Worm (Caenorhabditis elegans) whole organism, L1 larva: ENCODE measurements around the gene F01D5.1.

Experiments
- C34B4.2 ChIP-seq: sonication (generic microtip); optimal IDR thresholded peaks from 2 replicates; lab custom pipeline; 2017; ENCODE audit warnings: mild to moderate bottlenecking, missing genetic modification characterization, missing compliant biosample characterization
- F16B12.6 ChIP-seq: fragments of 150-350 bp; optimal IDR thresholded peaks from 2 replicates; lab custom pipeline; 2014; ENCODE audit warnings: missing biosample characterization, missing genetic modification characterization
- Y116A8C.19 ChIP-seq: sonication (generic microtip); optimal IDR thresholded peaks from 2 replicates; lab custom pipeline; 2016; ENCODE audit warnings: missing compliant biosample characterization, missing genetic modification characterization, borderline replicate concordance
- aha-1 ChIP-seq: fragments of 150-350 bp; optimal IDR thresholded peaks from 2 replicates; lab custom pipeline; 2014; ENCODE audit warnings: missing biosample characterization, missing genetic modification characterization
- aly-2 ChIP-seq: fragments of 150-350 bp; optimal IDR thresholded peaks from 2 replicates; lab custom pipeline; 2014; ENCODE audit warnings: missing biosample characterization, missing genetic modification characterization
- blmp-1 ChIP-seq: fragments of 150-350 bp; optimal IDR thresholded peaks from 2 replicates; lab custom pipeline; 2014; ENCODE audit warnings: missing biosample characterization, missing genetic modification characterization
- ceh-63 ChIP-seq: fragments of 200-800 bp; sonication (Bioruptor generic); optimal IDR thresholded peaks from 2 replicates; lab custom pipeline; 2018; ENCODE audit warnings: mild to moderate bottlenecking, missing genetic modification characterization, missing compliant biosample characterization
- ceh-8 ChIP-seq: fragments of 200-800 bp; sonication (Bioruptor generic); optimal IDR thresholded peaks from 2 replicates; lab custom pipeline; 2018; ENCODE audit warnings: mild to moderate bottlenecking, missing genetic modification characterization, moderate library complexity, missing compliant biosample characterization
- ceh-82 ChIP-seq, 3 experiments: fragments of 150-350 bp in 1 of 3; sonication (generic microtip) in 2 of 3; optimal IDR thresholded peaks; 2 replicates each; lab custom pipeline; 2014 to 2017; ENCODE audit warnings: missing biosample characterization in 3 of 3, missing genetic modification characterization in 3 of 3
- ceh-88 ChIP-seq: fragments of 200-800 bp; sonication (Bioruptor generic); IDR thresholded peaks from 2 replicates; pipeline ENCODE4 v1.3.6; 2022; ENCODE audit warnings: missing genetic modification characterization, missing compliant biosample characterization
- ceh-90 ChIP-seq: sonication (generic microtip); optimal IDR thresholded peaks from 2 replicates; lab custom pipeline; 2016; ENCODE audit warnings: missing genetic modification characterization, missing compliant biosample characterization
- dpl-1 ChIP-seq, 3 experiments: fragments of 150-350 bp in 2 of 3; sonication (generic microtip) in 1 of 3; optimal IDR thresholded peaks; 2 replicates each; lab custom pipeline; 2014 to 2017; ENCODE audit warnings: missing biosample characterization in 3 of 3, missing genetic modification characterization in 3 of 3, missing genetic modification reagents in 3 of 3
- dsc-1 ChIP-seq: sonication (generic microtip); optimal IDR thresholded peaks from 2 replicates; lab custom pipeline; 2016; ENCODE audit warnings: mild to moderate bottlenecking, missing genetic modification characterization, missing compliant biosample characterization
- efl-1 ChIP-seq, 4 experiments: fragments of 150-350 bp; optimal IDR thresholded peaks in 3 of 4; peaks in 1 of 4; 1 replicate in 1 of 4; 2 replicates in 3 of 4; lab custom pipeline; 2014; ENCODE audit warnings: missing biosample characterization in 2 of 4, missing genetic modification characterization in 2 of 4, missing genetic modification reagents in 2 of 4
- efl-3 ChIP-seq: fragments of 200-800 bp; sonication (Bioruptor generic); optimal IDR thresholded peaks from 2 replicates; lab custom pipeline; 2018; ENCODE audit warnings: mild to moderate bottlenecking, missing genetic modification characterization, missing compliant biosample characterization
- egl-13 ChIP-seq: sonication (generic microtip); optimal IDR thresholded peaks from 2 replicates; lab custom pipeline; 2016; ENCODE audit warnings: missing genotype, missing genetic modification reagents, missing genetic modification characterization, missing compliant biosample characterization
- ets-5 ChIP-seq: fragments of 200-800 bp; sonication (Bioruptor generic); IDR thresholded peaks from 2 replicates; pipeline ENCODE4 v1.3.6; 2022; ENCODE audit warnings: missing genetic modification characterization, missing compliant biosample characterization
- fkh-10 ChIP-seq: sonication (generic microtip); optimal IDR thresholded peaks from 2 replicates; lab custom pipeline; 2017; ENCODE audit warnings: missing biosample characterization, missing genetic modification reagents, missing genetic modification characterization
- fkh-4 ChIP-seq: sonication (generic microtip); optimal IDR thresholded peaks from 2 replicates; lab custom pipeline; 2016; ENCODE audit warnings: missing compliant biosample characterization, missing genetic modification characterization, borderline replicate concordance
- fos-1 ChIP-seq: fragments of 150-350 bp; optimal IDR thresholded peaks from 2 replicates; lab custom pipeline; 2014; ENCODE audit warnings: missing biosample characterization, missing genetic modification characterization
- hlh-17 ChIP-seq: fragments of 200-800 bp; sonication (Bioruptor generic); optimal IDR thresholded peaks from 2 replicates; lab custom pipeline; 2018; ENCODE audit warnings: missing genetic modification characterization, mild to moderate bottlenecking, missing compliant biosample characterization, moderate library complexity, borderline replicate concordance
- hpl-2 ChIP-seq: fragments of 150-350 bp; optimal IDR thresholded peaks from 2 replicates; lab custom pipeline; 2014; ENCODE audit warnings: missing biosample characterization, missing genetic modification reagents, missing genetic modification characterization
- irx-1 ChIP-seq: sonication (generic microtip); optimal IDR thresholded peaks from 2 replicates; lab custom pipeline; 2016; ENCODE audit warnings: missing genetic modification characterization, missing compliant biosample characterization
- isw-1 ChIP-seq: fragments of 200-800 bp; sonication (Bioruptor generic); IDR thresholded peaks from 2 replicates; pipeline ENCODE4 v1.3.6; 2022; ENCODE audit warnings: missing genetic modification characterization, missing compliant biosample characterization
- lin-13 ChIP-seq: fragments of 150-350 bp; optimal IDR thresholded peaks from 2 replicates; lab custom pipeline; 2014; ENCODE audit warnings: missing biosample characterization, missing genetic modification reagents, missing genetic modification characterization
- lin-15B ChIP-seq: fragments of 150-350 bp; sonication (generic microtip); optimal IDR thresholded peaks from 3 replicates; lab custom pipeline; 2014; ENCODE audit warnings: missing biosample characterization, missing genetic modification characterization
- lin-39 ChIP-seq: fragments of 150-350 bp; optimal IDR thresholded peaks from 2 replicates; lab custom pipeline; 2014; ENCODE audit warnings: missing biosample characterization, missing genetic modification reagents, missing genetic modification characterization
- lir-3 ChIP-seq: sonication (generic microtip); optimal IDR thresholded peaks from 2 replicates; lab custom pipeline; 2016; ENCODE audit warnings: mild to moderate bottlenecking, missing genetic modification characterization, moderate library complexity, missing compliant biosample characterization; ENCODE audit not compliant: poor library complexity
- lsy-2 ChIP-seq, 2 experiments: fragments of 150-350 bp; optimal IDR thresholded peaks; 2 replicates each; lab custom pipeline; 2014; ENCODE audit warnings: missing biosample characterization in 2 of 2, missing genetic modification characterization in 2 of 2
- mab-9 ChIP-seq: fragments of 200-800 bp; sonication (Bioruptor generic); IDR thresholded peaks from 2 replicates; pipeline ENCODE4 v1.3.6; 2022; ENCODE audit warnings: missing genetic modification reagents, missing genetic modification characterization, missing compliant biosample characterization
- mef-2 ChIP-seq: fragments of 150-350 bp; optimal IDR thresholded peaks from 2 replicates; lab custom pipeline; 2014; ENCODE audit warnings: missing biosample characterization, missing genetic modification characterization
- nhr-237 ChIP-seq: fragments of 150-350 bp; optimal IDR thresholded peaks from 2 replicates; lab custom pipeline; 2014; ENCODE audit warnings: missing biosample characterization, missing genetic modification characterization
- nhr-28 ChIP-seq: fragments of 150-350 bp; optimal IDR thresholded peaks from 2 replicates; lab custom pipeline; 2014; ENCODE audit warnings: missing biosample characterization, missing genetic modification characterization
- nhr-47 ChIP-seq: sonication (generic microtip); optimal IDR thresholded peaks from 2 replicates; lab custom pipeline; 2016; ENCODE audit warnings: mild to moderate bottlenecking, missing genetic modification characterization, moderate library complexity, missing compliant biosample characterization
- nhr-71 ChIP-seq: sonication (generic microtip); optimal IDR thresholded peaks from 2 replicates; lab custom pipeline; 2016; ENCODE audit warnings: mild to moderate bottlenecking, missing genetic modification characterization, moderate library complexity, missing compliant biosample characterization
- nhr-77 ChIP-seq: fragments of 150-350 bp; optimal IDR thresholded peaks from 2 replicates; lab custom pipeline; 2014; ENCODE audit warnings: missing biosample characterization, missing genetic modification characterization
- nhr-84 ChIP-seq: sonication (generic microtip); optimal IDR thresholded peaks from 2 replicates; lab custom pipeline; 2017; ENCODE audit warnings: missing biosample characterization, missing genetic modification characterization
- nhr-85 ChIP-seq: sonication (generic microtip); peaks from one replicate; lab custom pipeline; 2016; ENCODE audit warnings: missing genetic modification characterization, inconsistent platforms, missing compliant biosample characterization
- nhr-90 ChIP-seq: sonication (generic microtip); optimal IDR thresholded peaks from 2 replicates; lab custom pipeline; 2016; ENCODE audit warnings: mild to moderate bottlenecking, missing genetic modification characterization, missing compliant biosample characterization; ENCODE audit not compliant: poor library complexity
- pag-3 ChIP-seq: sonication (generic microtip); optimal IDR thresholded peaks from 2 replicates; lab custom pipeline; 2017; ENCODE audit warnings: missing genetic modification characterization, mild to moderate bottlenecking, missing compliant biosample characterization, antibody characterized with exemption, borderline replicate concordance; ENCODE audit not compliant: insufficient read depth
- snu-23 ChIP-seq: sonication (generic microtip); optimal IDR thresholded peaks from 2 replicates; lab custom pipeline; 2016; ENCODE audit warnings: missing genetic modification characterization, missing compliant biosample characterization
- sox-4 ChIP-seq: sonication (generic microtip); optimal IDR thresholded peaks from 2 replicates; lab custom pipeline; 2016; ENCODE audit warnings: missing genetic modification characterization, missing compliant biosample characterization
- sptf-1 ChIP-seq: fragments of 150-350 bp; optimal IDR thresholded peaks from 2 replicates; lab custom pipeline; 2014; ENCODE audit warnings: missing biosample characterization, missing genetic modification characterization
- swsn-7 ChIP-seq: sonication (generic microtip); optimal IDR thresholded peaks from 2 replicates; lab custom pipeline; 2016; ENCODE audit warnings: missing genetic modification characterization, missing compliant biosample characterization
- tbx-2 ChIP-seq: sonication (generic microtip); optimal IDR thresholded peaks from 2 replicates; lab custom pipeline; 2016; ENCODE audit warnings: missing genetic modification characterization, missing compliant biosample characterization
- tlp-1 ChIP-seq: fragments of 150-350 bp; optimal IDR thresholded peaks from 2 replicates; lab custom pipeline; 2014; ENCODE audit warnings: missing biosample characterization, missing genetic modification characterization
- unc-30 ChIP-seq: sonication (generic microtip); optimal IDR thresholded peaks from 2 replicates; lab custom pipeline; 2017; ENCODE audit warnings: missing biosample characterization, missing genetic modification characterization
- unc-62 ChIP-seq: fragments of 150-350 bp; optimal IDR thresholded peaks from 2 replicates; lab custom pipeline; 2014; ENCODE audit warnings: missing biosample characterization, missing genetic modification reagents, missing genetic modification characterization
- unc-86 ChIP-seq: sonication (generic microtip); optimal IDR thresholded peaks from 2 replicates; lab custom pipeline; 2016; ENCODE audit warnings: missing genetic modification characterization, missing compliant biosample characterization
- unc-98 ChIP-seq: fragments of 200-800 bp; sonication (Bioruptor generic); IDR thresholded peaks from 2 replicates; pipeline ENCODE4 v1.3.6; 2022; ENCODE audit warnings: missing genetic modification characterization, missing compliant biosample characterization
- vab-15 ChIP-seq: sonication (generic microtip); optimal IDR thresholded peaks from 2 replicates; lab custom pipeline; 2017; ENCODE audit warnings: missing genotype, mild to moderate bottlenecking, missing genetic modification characterization, missing compliant biosample characterization
- zag-1 ChIP-seq: fragments of 150-350 bp; optimal IDR thresholded peaks from 2 replicates; lab custom pipeline; 2014; ENCODE audit warnings: missing biosample characterization, missing genetic modification characterization
- ztf-11 ChIP-seq, 2 experiments: sonication (generic microtip); optimal IDR thresholded peaks; 2 replicates each; lab custom pipeline; 2016 to 2017; ENCODE audit warnings: missing genetic modification characterization in 2 of 2, missing biosample characterization in 1 of 2, missing compliant biosample characterization in 1 of 2

The F01D5.1 gene

ce11 chrII:14044199-14044598 is 46.8 kb upstream of the F01D5.1 start:
- peak in 2 of 3 experiments; percentile 41 to 57 for TF ChIP-seq ceh-82 (tag; optimal IDR thresholded peaks at IDR 0.05; lab: Kevin White, UChicago)
- TF ChIP-seq nhr-90 (tag; lab: Kevin White, UChicago): peak; percentile 52
- TF ChIP-seq efl-1 (optimal IDR thresholded peaks at IDR 0.05; lab: Kevin White, UChicago): peak; percentile 51
- TF ChIP-seq efl-1 (GFP tag; optimal IDR thresholded peaks at IDR 0.05 in 1 of 2; lab: Kevin White, UChicago): peak; percentile 30 to 82
- no peak for TF ChIP-seq ztf-11 (tag; optimal IDR thresholded peaks at IDR 0.05; lab: Kevin White, UChicago)
- peak; percentile 34; the same call in 1 of the 2 replicates for TF ChIP-seq ceh-88 (GFP tag; lab: Robert Waterston, UW)
- no peak for TF ChIP-seq unc-62 (GFP tag; lab: Kevin White, UChicago)
- TF ChIP-seq nhr-77 (tag; lab: Kevin White, UChicago): peak; percentile 92
- TF ChIP-seq egl-13: peak; percentile 60
- TF ChIP-seq ceh-63 (GFP tag; lab: Kevin White, UChicago): no peak
- TF ChIP-seq irx-1 (tag; lab: Kevin White, UChicago): peak; percentile 61
- no peak for TF ChIP-seq hpl-2 (GFP tag; lab: Kevin White, UChicago)
- TF ChIP-seq unc-98 (GFP tag; lab: Robert Waterston, UW): no peak
- TF ChIP-seq efl-3 (GFP tag; lab: Kevin White, UChicago): no peak
- peak; percentile 6 for TF ChIP-seq lir-3 (tag; lab: Kevin White, UChicago)
- peak; percentile 90 for TF ChIP-seq fkh-10 (GFP tag; lab: Kevin White, UChicago)
- TF ChIP-seq sptf-1: no peak
- TF ChIP-seq zag-1 (tag; lab: Kevin White, UChicago): no peak
- no peak for TF ChIP-seq nhr-85 (tag; lab: Kevin White, UChicago)
- TF ChIP-seq fkh-4: no peak
- no peak for TF ChIP-seq ets-5 (GFP tag; lab: Robert Waterston, UW)
- TF ChIP-seq dpl-1 (GFP tag; optimal IDR thresholded peaks at IDR 0.05; lab: Kevin White, UChicago): peak in 2 of 3 experiments; percentile 6 to 39
- TF ChIP-seq lin-39: no peak
- TF ChIP-seq vab-15 (tag; lab: Kevin White, UChicago): no peak
- peak; percentile 62 for TF ChIP-seq sox-4 (tag; lab: Kevin White, UChicago)
- no peak for TF ChIP-seq blmp-1 (tag; lab: Kevin White, UChicago)
- peak; percentile 47 to 82 for TF ChIP-seq lsy-2 (tag; optimal IDR thresholded peaks at IDR 0.05; lab: Kevin White, UChicago)
- no peak for TF ChIP-seq ceh-90 (tag; lab: Kevin White, UChicago)
- TF ChIP-seq hlh-17 (GFP tag; lab: Kevin White, UChicago): no peak
- TF ChIP-seq nhr-28 (tag; lab: Kevin White, UChicago): no peak
- TF ChIP-seq nhr-237 (tag; lab: Kevin White, UChicago): no peak
- peak; percentile 70 for TF ChIP-seq mef-2 (tag; lab: Kevin White, UChicago)
- no peak for TF ChIP-seq aly-2 (tag; lab: Kevin White, UChicago)
- TF ChIP-seq dsc-1: peak; percentile 14
- TF ChIP-seq tlp-1 (tag; lab: Kevin White, UChicago): no peak
- no peak for TF ChIP-seq F16B12.6 (tag; lab: Kevin White, UChicago)
- TF ChIP-seq tbx-2 (tag; lab: Kevin White, UChicago): peak; percentile 80
- no peak for TF ChIP-seq Y116A8C.19 (tag; lab: Kevin White, UChicago)
- peak; percentile 78 for TF ChIP-seq swsn-7 (tag; lab: Kevin White, UChicago)
- TF ChIP-seq lin-15B (tag; lab: Kevin White, UChicago): peak; percentile 26
- no peak for TF ChIP-seq C34B4.2
- no peak for TF ChIP-seq nhr-84 (tag; lab: Kevin White, UChicago)
- TF ChIP-seq nhr-71 (tag; lab: Kevin White, UChicago): peak; percentile 96
- TF ChIP-seq snu-23 (GFP tag; lab: Kevin White, UChicago): peak; percentile 70
- TF ChIP-seq unc-86 (tag; lab: Kevin White, UChicago): peak; percentile 85
- peak; percentile 2 for TF ChIP-seq pag-3 (tag; lab: Kevin White, UChicago)
- TF ChIP-seq fos-1 (tag; lab: Kevin White, UChicago): peak; percentile 54
- TF ChIP-seq ceh-8: no peak
- TF ChIP-seq aha-1 (tag; lab: Kevin White, UChicago): no peak
- TF ChIP-seq isw-1 (GFP tag; lab: Robert Waterston, UW): 0 out of 2 replicates have a peak, but pooled peaks have one; percentile 18
- no peak for TF ChIP-seq mab-9 (GFP tag; lab: Robert Waterston, UW)
- peak; percentile 12 for TF ChIP-seq lin-13 (GFP tag; lab: Kevin White, UChicago)
- no peak for TF ChIP-seq unc-30 (tag; lab: Kevin White, UChicago)
- peak; percentile 85 for TF ChIP-seq nhr-47 (tag; lab: Kevin White, UChicago)
